Worm (Caenorhabditis elegans) whole organism, early embryonic: Measurements from ENCODE around the gene fbxb-84.

ENCODE experiments used
- F13C5.2 ChIP-seq: sonication (generic microtip); optimal IDR thresholded peaks from 2 replicates; lab custom pipeline; 2017; ENCODE audit warnings: mild to moderate bottlenecking, missing genetic modification characterization, inconsistent platforms, missing compliant biosample characterization
- ama-1 ChIP-seq: fragments of 150-350 bp; optimal IDR thresholded peaks from 2 replicates; lab custom pipeline; 2014
- flt-1 ChIP-seq: fragments of 200-800 bp; sonication (Bioruptor generic); IDR thresholded peaks from 2 replicates; pipeline ENCODE4 v1.3.6; 2022; ENCODE audit warnings: missing genetic modification characterization, missing compliant biosample characterization
- hnd-1 ChIP-seq: sonication (generic microtip); optimal IDR thresholded peaks from 2 replicates; lab custom pipeline; 2016; ENCODE audit warnings: missing genetic modification characterization, missing compliant biosample characterization
- sea-1 ChIP-seq: fragments of 200-800 bp; sonication (Bioruptor generic); conservative IDR thresholded peaks from 2 replicates; pipeline ENCODE4 v1.3.6; 2022; ENCODE audit warnings: missing genetic modification characterization, missing compliant biosample characterization
- tbx-11 ChIP-seq: fragments of 200-800 bp; sonication (Bioruptor generic); IDR thresholded peaks from 2 replicates; pipeline ENCODE4 v1.3.6; 2022; ENCODE audit warnings: missing genetic modification characterization, missing compliant biosample characterization

DNA sequence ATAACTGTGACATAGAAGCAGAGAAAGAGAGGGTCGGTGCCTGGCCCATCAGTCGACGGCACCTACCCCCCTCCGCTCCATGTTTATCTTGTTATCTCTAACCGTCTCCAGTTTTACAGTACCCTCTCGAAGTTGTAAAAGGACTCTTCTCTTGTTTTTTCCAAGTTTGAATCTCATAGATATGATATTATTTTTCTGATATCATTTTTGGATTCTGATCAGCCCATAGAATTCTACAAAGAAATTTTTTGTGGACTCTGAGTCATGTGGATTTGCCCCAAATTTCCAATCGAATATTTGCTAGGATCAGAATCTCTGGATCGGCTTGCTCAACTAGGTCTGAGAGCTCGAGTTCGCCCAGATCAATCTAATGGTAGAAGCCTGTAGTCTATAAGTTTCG lies 31.7 kb downstream of the fbxb-84 start, which contains the start of gene C29F9.6:
- TF ChIP-seq F13C5.2 (tag; lab: Kevin White, UChicago) (no peak), ama-1 (no peak), sea-1 (GFP tag; lab: Robert Waterston, UW) (no peak), hnd-1 (tag; lab: Kevin White, UChicago) (no peak), tbx-11 (GFP tag; lab: Robert Waterston, UW) (no peak), flt-1 (GFP tag; lab: Robert Waterston, UW) (no peak)
